Worm (Caenorhabditis elegans): ENCODE results near the gene cks-1.

ce11 chrIV:8535946-8536345 is 22.2 kb downstream of the cks-1 start:
- TF ChIP-seq mdl-1 (tag; optimal IDR thresholded peaks at IDR 0.05) (no peak), jun-1 (tag; optimal IDR thresholded peaks at IDR 0.05) (no peak)

All from whole organism, L3 larva.